Worm (Caenorhabditis elegans) whole organism, late embryonic: ENCODE results near the gene pro-2.

Source experiments
- C38D4.7 ChIP-seq: fragments of 200-800 bp; sonication (Bioruptor generic); optimal IDR thresholded peaks from 2 replicates; lab custom pipeline; 2018; ENCODE audit warnings: mild to moderate bottlenecking, missing genetic modification characterization, moderate library complexity, missing compliant biosample characterization
- F13H6.1 ChIP-seq: sonication (generic microtip); optimal IDR thresholded peaks from 2 replicates; lab custom pipeline; 2016; ENCODE audit warnings: missing genetic modification characterization, missing compliant biosample characterization
- T23F11.4 ChIP-seq: fragments of 200-800 bp; sonication (Bioruptor generic); optimal IDR thresholded peaks from 2 replicates; lab custom pipeline; 2018; ENCODE audit warnings: mild to moderate bottlenecking, missing genetic modification characterization, missing compliant biosample characterization
- ama-1 ChIP-seq: fragments of 150-350 bp; optimal IDR thresholded peaks from 2 replicates; lab custom pipeline; 2014
- ceh-14 ChIP-seq: sonication (generic microtip); optimal IDR thresholded peaks from 2 replicates; lab custom pipeline; 2016; ENCODE audit warnings: missing genotype, missing genetic modification characterization, missing compliant biosample characterization
- ceh-2 ChIP-seq: sonication (generic microtip); optimal IDR thresholded peaks from 2 replicates; lab custom pipeline; 2016; ENCODE audit warnings: missing genotype, missing genetic modification characterization, missing compliant biosample characterization
- ceh-22 ChIP-seq: sonication (generic microtip); optimal IDR thresholded peaks from 2 replicates; lab custom pipeline; 2017; ENCODE audit warnings: missing biosample characterization, missing genetic modification characterization
- ceh-30 ChIP-seq: fragments of 150-350 bp; optimal IDR thresholded peaks from 2 replicates; lab custom pipeline; 2014; ENCODE audit warnings: missing biosample characterization, missing genetic modification characterization
- ceh-31 ChIP-seq: sonication (generic microtip); optimal IDR thresholded peaks from 2 replicates; lab custom pipeline; 2016; ENCODE audit warnings: missing genetic modification characterization, missing compliant biosample characterization
- ceh-34 ChIP-seq: sonication (generic microtip); optimal IDR thresholded peaks from 2 replicates; lab custom pipeline; 2016; ENCODE audit warnings: mild to moderate bottlenecking, missing genetic modification characterization, missing compliant biosample characterization
- ceh-45 ChIP-seq: fragments of 200-800 bp; sonication (Bioruptor generic); IDR thresholded peaks from 2 replicates; pipeline ENCODE4 v1.3.6; 2022; ENCODE audit warnings: missing genetic modification reagents, missing genetic modification characterization, missing compliant biosample characterization
- ceh-48 ChIP-seq: sonication (generic microtip); optimal IDR thresholded peaks from 2 replicates; lab custom pipeline; 2016; ENCODE audit warnings: missing genetic modification characterization, inconsistent platforms, missing compliant biosample characterization
- dve-1 ChIP-seq: sonication (generic microtip); optimal IDR thresholded peaks from 2 replicates; lab custom pipeline; 2017; ENCODE audit warnings: antibody characterized with exemption, mild to moderate bottlenecking, missing genetic modification characterization, missing compliant biosample characterization
- elt-2 ChIP-seq: sonication (generic microtip); optimal IDR thresholded peaks from 2 replicates; lab custom pipeline; 2016; ENCODE audit warnings: missing genetic modification reagents, missing genetic modification characterization, missing compliant biosample characterization
- elt-4 ChIP-seq: sonication (generic microtip); optimal IDR thresholded peaks from 2 replicates; lab custom pipeline; 2016; ENCODE audit warnings: missing genetic modification characterization, missing compliant biosample characterization
- eyg-1 ChIP-seq: sonication (generic microtip); optimal IDR thresholded peaks from 2 replicates; lab custom pipeline; 2016; ENCODE audit warnings: missing genotype, missing genetic modification characterization, missing compliant biosample characterization
- fax-1 ChIP-seq: sonication (generic microtip); optimal IDR thresholded peaks from 2 replicates; lab custom pipeline; 2016; ENCODE audit warnings: missing genotype, missing genetic modification characterization, missing compliant biosample characterization
- fkh-10 ChIP-seq: fragments of 150-350 bp; optimal IDR thresholded peaks from 2 replicates; lab custom pipeline; 2014; ENCODE audit warnings: missing biosample characterization, missing genetic modification reagents, missing genetic modification characterization
- gmeb-2 ChIP-seq: sonication (generic microtip); optimal IDR thresholded peaks from 2 replicates; lab custom pipeline; 2016; ENCODE audit warnings: missing genetic modification characterization, inconsistent platforms, missing compliant biosample characterization
- hlh-13 ChIP-seq: fragments of 200-800 bp; sonication (Bioruptor generic); optimal IDR thresholded peaks from 2 replicates; lab custom pipeline; 2018; ENCODE audit warnings: mild to moderate bottlenecking, missing genetic modification characterization, missing compliant biosample characterization
- hlh-8 ChIP-seq: sonication (generic microtip); optimal IDR thresholded peaks from 2 replicates; lab custom pipeline; 2016; ENCODE audit warnings: missing genotype, missing genetic modification characterization, missing compliant biosample characterization
- lin-11 ChIP-seq: fragments of 200-800 bp; sonication (Bioruptor generic); optimal IDR thresholded peaks from 2 replicates; lab custom pipeline; 2018; ENCODE audit warnings: mild to moderate bottlenecking, missing genetic modification characterization, missing compliant biosample characterization
- madf-2 ChIP-seq: sonication (generic microtip); optimal IDR thresholded peaks from 2 replicates; lab custom pipeline; 2017; ENCODE audit warnings: missing genetic modification characterization, missing compliant biosample characterization
- nfya-1 ChIP-seq: sonication (generic microtip); optimal IDR thresholded peaks from 2 replicates; lab custom pipeline; 2017; ENCODE audit warnings: missing genetic modification characterization, mild to moderate bottlenecking, missing compliant biosample characterization, antibody characterized with exemption, moderate library complexity
- nhr-11 ChIP-seq: fragments of 150-350 bp; optimal IDR thresholded peaks from 2 replicates; lab custom pipeline; 2014; ENCODE audit warnings: missing biosample characterization, missing genetic modification characterization
- odd-2 ChIP-seq: sonication (generic microtip); optimal IDR thresholded peaks from 2 replicates; lab custom pipeline; 2017; ENCODE audit warnings: antibody characterized with exemption, mild to moderate bottlenecking, missing genetic modification characterization, missing compliant biosample characterization
- pax-1 ChIP-seq: fragments of 150-350 bp; optimal IDR thresholded peaks from 2 replicates; lab custom pipeline; 2014; ENCODE audit warnings: missing biosample characterization, missing genetic modification characterization
- pha-4 ChIP-seq: fragments of 150-350 bp; optimal IDR thresholded peaks from 2 replicates; lab custom pipeline; 2018; ENCODE audit warnings: missing biosample characterization, missing genetic modification reagents, missing genetic modification characterization
- pros-1 ChIP-seq: fragments of 150-350 bp; optimal IDR thresholded peaks from 2 replicates; lab custom pipeline; 2014; ENCODE audit warnings: missing biosample characterization, missing genetic modification reagents, missing genetic modification characterization
- sox-2 ChIP-seq: fragments of 200-800 bp; sonication (Bioruptor generic); IDR thresholded peaks from 2 replicates; pipeline ENCODE4 v1.3.6; 2022; ENCODE audit warnings: missing genetic modification reagents, missing genetic modification characterization, missing compliant biosample characterization
- tbx-2 ChIP-seq: sonication (generic microtip); optimal IDR thresholded peaks from 2 replicates; lab custom pipeline; 2016; ENCODE audit warnings: missing genetic modification characterization, missing compliant biosample characterization
- tbx-7 ChIP-seq: sonication (generic microtip); optimal IDR thresholded peaks from 2 replicates; lab custom pipeline; 2016; ENCODE audit warnings: missing genotype, missing genetic modification characterization, missing compliant biosample characterization
- unc-42 ChIP-seq: sonication (generic microtip); optimal IDR thresholded peaks from 2 replicates; lab custom pipeline; 2016; ENCODE audit warnings: missing genotype, missing genetic modification characterization, missing compliant biosample characterization
- unc-86 ChIP-seq: sonication (generic microtip); optimal IDR thresholded peaks from 2 replicates; lab custom pipeline; 2016; ENCODE audit warnings: missing genetic modification characterization, missing compliant biosample characterization
- ztf-16 ChIP-seq: sonication (generic microtip); optimal IDR thresholded peaks from 2 replicates; lab custom pipeline; 2017; ENCODE audit warnings: missing genetic modification characterization, missing compliant biosample characterization

The pro-2 gene

ce11 chrII:10311973-10312372 lies 32.9 kb downstream of the pro-2 start, which contains the start of gene srlf-34:
TSS of gene srlf-34 (plus strand) at chrII:10312293.
- no peak for TF ChIP-seq odd-2 (tag; lab: Kevin White, UChicago)
- no peak for TF ChIP-seq tbx-7 (tag; lab: Kevin White, UChicago)
- no peak for TF ChIP-seq fkh-10 (GFP tag; lab: Kevin White, UChicago)
- no peak for TF ChIP-seq T23F11.4
- no peak for TF ChIP-seq pros-1

ce11 chrII:10309337-10309736 lies 35.6 kb downstream of the pro-2 start, which contains the start of gene ZK970.8:
TSS of gene ZK970.8 (plus strand) at chrII:10309637.
- TF ChIP-seq madf-2 (tag; lab: Kevin White, UChicago) (no peak), ceh-34 (no peak), ceh-31 (no peak), C38D4.7 (GFP tag; lab: Kevin White, UChicago) (no peak), sox-2 (GFP tag; lab: Robert Waterston, UW) (no peak), ztf-16 (tag; lab: Kevin White, UChicago) (no peak), ceh-30 (tag; lab: Kevin White, UChicago) (no peak), elt-4 (no peak), ceh-22 (no peak), elt-2 (no peak), F13H6.1 (no peak), dve-1 (tag; lab: Kevin White, UChicago) (no peak), fkh-10 (GFP tag; lab: Kevin White, UChicago) (no peak), ama-1 (lab: Kevin White, UChicago) (no peak), eyg-1 (tag; lab: Kevin White, UChicago) (no peak), gmeb-2 (no peak), ceh-45 (GFP tag; lab: Robert Waterston, UW) (no peak)

ce11 chrII:10308726-10309125 lies 36.2 kb downstream of the pro-2 start, which contains the start of gene gcy-4:
TSS of gene gcy-4 (minus strand) at chrII:10308826.
- TF ChIP-seq hlh-8 (tag; lab: Kevin White, UChicago) = no peak
- TF ChIP-seq hlh-13 (GFP tag; lab: Kevin White, UChicago) = no peak
- TF ChIP-seq ceh-2 (tag; lab: Kevin White, UChicago) = no peak
- no peak for TF ChIP-seq F13H6.1
- TF ChIP-seq tbx-2 (tag; lab: Kevin White, UChicago) = no peak
- no peak for TF ChIP-seq pha-4 (tag; lab: Kevin White, UChicago)
- no peak for TF ChIP-seq ztf-16 (tag; lab: Kevin White, UChicago)
- no peak for TF ChIP-seq lin-11 (tag; lab: Kevin White, UChicago)
- no peak for TF ChIP-seq unc-42 (tag; lab: Kevin White, UChicago)

DNA sequence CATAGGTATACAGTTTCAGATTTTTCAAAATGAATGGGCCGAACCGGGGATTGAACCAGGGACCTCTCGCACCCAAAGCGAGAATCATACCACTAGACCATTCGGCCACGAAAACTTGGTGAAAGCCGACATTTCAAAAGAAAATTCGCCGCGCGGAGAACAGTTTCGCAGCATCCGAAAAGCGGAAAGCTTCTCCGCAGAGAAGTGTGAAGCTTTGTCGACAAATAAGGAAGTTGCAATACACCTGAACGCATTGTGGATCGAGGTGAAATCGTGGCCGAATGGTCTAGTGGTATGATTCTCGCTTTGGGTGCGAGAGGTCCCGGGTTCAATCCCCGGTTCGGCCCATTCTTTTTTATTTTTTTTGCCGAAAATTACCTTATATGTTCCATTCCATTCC lies 40.2 kb downstream of the pro-2 start:
- TF ChIP-seq gmeb-2 = peak; percentile 5
- TF ChIP-seq ceh-45 (GFP tag; lab: Robert Waterston, UW) = 0 out of 2 replicates have a peak, but pooled peaks have one; percentile 8

DNA sequence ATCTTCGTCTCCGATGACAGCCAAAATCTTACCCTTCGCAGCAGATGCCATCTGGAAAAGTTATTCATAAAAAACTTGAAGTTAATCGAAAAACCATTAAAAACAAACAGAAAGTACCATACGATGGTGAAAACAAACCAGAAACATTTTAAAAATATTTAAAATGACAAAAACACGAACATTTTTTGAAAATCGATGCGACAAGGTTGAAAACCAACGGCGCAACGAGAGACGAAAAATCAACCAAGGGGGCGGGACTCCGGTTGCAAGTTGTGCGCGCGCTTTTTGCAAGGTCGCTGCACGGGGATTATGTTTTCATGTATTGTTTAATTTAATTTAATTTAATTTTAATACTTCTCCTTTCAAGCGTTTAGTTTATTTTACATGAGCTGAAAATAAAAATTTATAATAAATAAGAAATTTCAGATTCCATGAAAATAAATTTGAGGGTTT lies 41.2 kb downstream of the pro-2 start, which contains the start of gene vha-9:
TSS of gene vha-9 (minus strand) at position 51 of the 453 bp plus-strand sequence.
- peak; percentile 78 for TF ChIP-seq unc-42 (tag; lab: Kevin White, UChicago)
- peak; percentile 2 for TF ChIP-seq unc-86 (tag; lab: Kevin White, UChicago)
- peak; percentile 51 for TF ChIP-seq nfya-1
- TF ChIP-seq fax-1 (tag; lab: Kevin White, UChicago) = peak; percentile 5
- peak; percentile 17 for TF ChIP-seq ceh-2 (tag; lab: Kevin White, UChicago)
- TF ChIP-seq lin-11 (tag; lab: Kevin White, UChicago) = peak; percentile 22
- TF ChIP-seq ceh-31 = peak; percentile 51
- peak; percentile 12 for TF ChIP-seq pax-1
- no peak for TF ChIP-seq nhr-11
- TF ChIP-seq gmeb-2 = peak; percentile 25
- peak; percentile 31 for TF ChIP-seq ceh-48 (tag; lab: Kevin White, UChicago)
- TF ChIP-seq ztf-16 (tag; lab: Kevin White, UChicago) = peak; percentile 7
- peak; percentile 51 for TF ChIP-seq ceh-14 (tag; lab: Kevin White, UChicago)
- TF ChIP-seq tbx-2 (tag; lab: Kevin White, UChicago) = no peak
- no peak for TF ChIP-seq F13H6.1
